Worm (Caenorhabditis elegans) whole organism, L1 larva: ENCODE data around the gene str-88.

Experiments used
- C34B4.2 ChIP-seq: sonication (generic microtip); optimal IDR thresholded peaks from 2 replicates; lab custom pipeline; 2017; ENCODE audit warnings: mild to moderate bottlenecking, missing genetic modification characterization, missing compliant biosample characterization
- F16B12.6 ChIP-seq: fragments of 150-350 bp; optimal IDR thresholded peaks from 2 replicates; lab custom pipeline; 2014; ENCODE audit warnings: missing biosample characterization, missing genetic modification characterization
- Y116A8C.19 ChIP-seq: sonication (generic microtip); optimal IDR thresholded peaks from 2 replicates; lab custom pipeline; 2016; ENCODE audit warnings: missing compliant biosample characterization, missing genetic modification characterization, borderline replicate concordance
- aly-2 ChIP-seq: fragments of 150-350 bp; optimal IDR thresholded peaks from 2 replicates; lab custom pipeline; 2014; ENCODE audit warnings: missing biosample characterization, missing genetic modification characterization
- blmp-1 ChIP-seq: fragments of 150-350 bp; optimal IDR thresholded peaks from 2 replicates; lab custom pipeline; 2014; ENCODE audit warnings: missing biosample characterization, missing genetic modification characterization
- ceh-63 ChIP-seq: fragments of 200-800 bp; sonication (Bioruptor generic); optimal IDR thresholded peaks from 2 replicates; lab custom pipeline; 2018; ENCODE audit warnings: mild to moderate bottlenecking, missing genetic modification characterization, missing compliant biosample characterization
- ceh-8 ChIP-seq: fragments of 200-800 bp; sonication (Bioruptor generic); optimal IDR thresholded peaks from 2 replicates; lab custom pipeline; 2018; ENCODE audit warnings: mild to moderate bottlenecking, missing genetic modification characterization, moderate library complexity, missing compliant biosample characterization
- ceh-82 ChIP-seq, 3 experiments: fragments of 150-350 bp in 1 of 3; sonication (generic microtip) in 2 of 3; optimal IDR thresholded peaks; 2 replicates each; lab custom pipeline; 2014 to 2017; ENCODE audit warnings: missing biosample characterization in 3 of 3, missing genetic modification characterization in 3 of 3
- ceh-88 ChIP-seq: fragments of 200-800 bp; sonication (Bioruptor generic); IDR thresholded peaks from 2 replicates; pipeline ENCODE4 v1.3.6; 2022; ENCODE audit warnings: missing genetic modification characterization, missing compliant biosample characterization
- efl-1 ChIP-seq, 4 experiments: fragments of 150-350 bp; optimal IDR thresholded peaks in 3 of 4; peaks in 1 of 4; 1 replicate in 1 of 4; 2 replicates in 3 of 4; lab custom pipeline; 2014; ENCODE audit warnings: missing biosample characterization in 2 of 4, missing genetic modification characterization in 2 of 4, missing genetic modification reagents in 2 of 4
- egl-13 ChIP-seq: sonication (generic microtip); optimal IDR thresholded peaks from 2 replicates; lab custom pipeline; 2016; ENCODE audit warnings: missing genotype, missing genetic modification reagents, missing genetic modification characterization, missing compliant biosample characterization
- elt-2 ChIP-seq: sonication (generic microtip); optimal IDR thresholded peaks from 2 replicates; lab custom pipeline; 2016; ENCODE audit warnings: missing genetic modification characterization, mild to moderate bottlenecking, inconsistent platforms, missing compliant biosample characterization, missing genetic modification reagents
- ets-5 ChIP-seq: fragments of 200-800 bp; sonication (Bioruptor generic); IDR thresholded peaks from 2 replicates; pipeline ENCODE4 v1.3.6; 2022; ENCODE audit warnings: missing genetic modification characterization, missing compliant biosample characterization
- fkh-4 ChIP-seq: sonication (generic microtip); optimal IDR thresholded peaks from 2 replicates; lab custom pipeline; 2016; ENCODE audit warnings: missing compliant biosample characterization, missing genetic modification characterization, borderline replicate concordance
- grh-1 ChIP-seq: fragments of 200-800 bp; sonication (Bioruptor generic); IDR thresholded peaks from 2 replicates; pipeline ENCODE4 v1.3.6; 2022; ENCODE audit warnings: missing genetic modification reagents, missing genetic modification characterization, missing compliant biosample characterization
- hlh-17 ChIP-seq: fragments of 200-800 bp; sonication (Bioruptor generic); optimal IDR thresholded peaks from 2 replicates; lab custom pipeline; 2018; ENCODE audit warnings: missing genetic modification characterization, mild to moderate bottlenecking, missing compliant biosample characterization, moderate library complexity, borderline replicate concordance
- isw-1 ChIP-seq: fragments of 200-800 bp; sonication (Bioruptor generic); IDR thresholded peaks from 2 replicates; pipeline ENCODE4 v1.3.6; 2022; ENCODE audit warnings: missing genetic modification characterization, missing compliant biosample characterization
- jun-1 ChIP-seq: fragments of 150-350 bp; optimal IDR thresholded peaks from 2 replicates; lab custom pipeline; 2014; ENCODE audit warnings: missing biosample characterization, missing genetic modification reagents, missing genetic modification characterization
- lin-14 ChIP-seq: fragments of 200-800 bp; sonication (Bioruptor generic); optimal IDR thresholded peaks from 2 replicates; lab custom pipeline; 2018; ENCODE audit warnings: mild to moderate bottlenecking, missing genetic modification characterization, moderate library complexity, missing compliant biosample characterization
- lin-15B ChIP-seq: fragments of 150-350 bp; sonication (generic microtip); optimal IDR thresholded peaks from 3 replicates; lab custom pipeline; 2014; ENCODE audit warnings: missing biosample characterization, missing genetic modification characterization
- mef-2 ChIP-seq: fragments of 150-350 bp; optimal IDR thresholded peaks from 2 replicates; lab custom pipeline; 2014; ENCODE audit warnings: missing biosample characterization, missing genetic modification characterization
- nhr-11 ChIP-seq: fragments of 150-350 bp; optimal IDR thresholded peaks from 2 replicates; lab custom pipeline; 2014; ENCODE audit warnings: missing biosample characterization, missing genetic modification characterization
- nhr-12 ChIP-seq: sonication (generic microtip); optimal IDR thresholded peaks from 2 replicates; lab custom pipeline; 2017; ENCODE audit warnings: missing biosample characterization, missing genetic modification characterization
- nhr-19 ChIP-seq: fragments of 200-800 bp; sonication (Bioruptor generic); conservative IDR thresholded peaks from 2 replicates; pipeline ENCODE4 v1.3.6; 2022; ENCODE audit warnings: missing genetic modification characterization, missing compliant biosample characterization
- nhr-28 ChIP-seq: fragments of 150-350 bp; optimal IDR thresholded peaks from 2 replicates; lab custom pipeline; 2014; ENCODE audit warnings: missing biosample characterization, missing genetic modification characterization
- nhr-47 ChIP-seq: sonication (generic microtip); optimal IDR thresholded peaks from 2 replicates; lab custom pipeline; 2016; ENCODE audit warnings: mild to moderate bottlenecking, missing genetic modification characterization, moderate library complexity, missing compliant biosample characterization
- nhr-77 ChIP-seq: fragments of 150-350 bp; optimal IDR thresholded peaks from 2 replicates; lab custom pipeline; 2014; ENCODE audit warnings: missing biosample characterization, missing genetic modification characterization
- nhr-84 ChIP-seq: sonication (generic microtip); optimal IDR thresholded peaks from 2 replicates; lab custom pipeline; 2017; ENCODE audit warnings: missing biosample characterization, missing genetic modification characterization
- pax-3 ChIP-seq: fragments of 200-800 bp; sonication (Bioruptor generic); optimal IDR thresholded peaks from 2 replicates; lab custom pipeline; 2018; ENCODE audit warnings: mild to moderate bottlenecking, missing genetic modification characterization, moderate library complexity, missing compliant biosample characterization
- pqm-1 ChIP-seq: sonication (generic microtip); optimal IDR thresholded peaks from 3 replicates; lab custom pipeline; 2017; ENCODE audit warnings: missing biosample characterization, missing genetic modification characterization
- skn-1 ChIP-seq: fragments of 150-350 bp; optimal IDR thresholded peaks from 2 replicates; lab custom pipeline; 2014; ENCODE audit warnings: missing biosample characterization, missing genetic modification characterization
- sox-4 ChIP-seq: sonication (generic microtip); optimal IDR thresholded peaks from 2 replicates; lab custom pipeline; 2016; ENCODE audit warnings: missing genetic modification characterization, missing compliant biosample characterization
- sptf-1 ChIP-seq: fragments of 150-350 bp; optimal IDR thresholded peaks from 2 replicates; lab custom pipeline; 2014; ENCODE audit warnings: missing biosample characterization, missing genetic modification characterization
- unc-130 ChIP-seq: fragments of 150-350 bp; optimal IDR thresholded peaks from 2 replicates; lab custom pipeline; 2017; ENCODE audit warnings: missing biosample characterization, missing genetic modification characterization, inconsistent platforms
- unc-30 ChIP-seq: sonication (generic microtip); optimal IDR thresholded peaks from 2 replicates; lab custom pipeline; 2017; ENCODE audit warnings: missing biosample characterization, missing genetic modification characterization
- unc-98 ChIP-seq: fragments of 200-800 bp; sonication (Bioruptor generic); IDR thresholded peaks from 2 replicates; pipeline ENCODE4 v1.3.6; 2022; ENCODE audit warnings: missing genetic modification characterization, missing compliant biosample characterization
- vab-15 ChIP-seq: sonication (generic microtip); optimal IDR thresholded peaks from 2 replicates; lab custom pipeline; 2017; ENCODE audit warnings: missing genotype, mild to moderate bottlenecking, missing genetic modification characterization, missing compliant biosample characterization
- xbp-1 ChIP-seq: sonication (generic microtip); optimal IDR thresholded peaks from 2 replicates; lab custom pipeline; 2016; ENCODE audit warnings: missing genetic modification characterization, missing compliant biosample characterization

str-88 gene

ce11 chrV:15415951-15416350, 32.3 kb upstream of the str-88 start, which contains the start of gene srh-265:
TSS of gene srh-265 (plus strand) at chrV:15416251.
- TF ChIP-seq unc-130 (tag; lab: Kevin White, UChicago): no peak
- TF ChIP-seq efl-1 (optimal IDR thresholded peaks at IDR 0.05; lab: Kevin White, UChicago): no peak
- no peak for TF ChIP-seq efl-1 (GFP tag; optimal IDR thresholded peaks at IDR 0.05 in 1 of 2; lab: Kevin White, UChicago)
- no peak for TF ChIP-seq sox-4 (tag; lab: Kevin White, UChicago)
- TF ChIP-seq fkh-4 (tag; lab: Kevin White, UChicago): no peak
- no peak for TF ChIP-seq ets-5 (GFP tag; lab: Robert Waterston, UW)
- TF ChIP-seq ceh-8 (GFP tag; lab: Kevin White, UChicago): no peak
- TF ChIP-seq egl-13: no peak
- TF ChIP-seq F16B12.6 (tag; lab: Kevin White, UChicago): no peak
- TF ChIP-seq nhr-11 (tag; lab: Kevin White, UChicago): no peak
- no peak for TF ChIP-seq hlh-17 (GFP tag; lab: Kevin White, UChicago)
- no peak for TF ChIP-seq ceh-82 (tag; optimal IDR thresholded peaks at IDR 0.05; lab: Kevin White, UChicago)
- no peak for TF ChIP-seq lin-15B (tag; lab: Kevin White, UChicago)

- no peak for TF ChIP-seq vab-15 (tag; lab: Kevin White, UChicago)
Measured at ce11 chrV:15413847-15414246, 30.2 kb upstream of the str-88 start, which contains the start of gene srh-264. TSS of gene srh-264 (plus strand) at chrV:15414147.

ce11 chrV:15412625-15413024, 29.0 kb upstream of the str-88 start, which contains the start of gene srbc-63:
TSS of gene srbc-63 (minus strand) at chrV:15412725.
- TF ChIP-seq pax-3: no peak
- TF ChIP-seq aly-2: no peak
- no peak for TF ChIP-seq elt-2
- no peak for TF ChIP-seq ceh-8 (GFP tag; lab: Kevin White, UChicago)
- no peak for TF ChIP-seq unc-98 (GFP tag; lab: Robert Waterston, UW)
- no peak for TF ChIP-seq grh-1 (GFP tag; lab: Robert Waterston, UW)
- no peak for TF ChIP-seq skn-1 (tag; lab: Kevin White, UChicago)
- TF ChIP-seq hlh-17 (GFP tag; lab: Kevin White, UChicago): no peak
- TF ChIP-seq pqm-1 (tag; lab: Kevin White, UChicago): no peak
- no peak for TF ChIP-seq mef-2
- no peak for TF ChIP-seq nhr-77
- TF ChIP-seq unc-30 (tag; lab: Kevin White, UChicago): no peak
- no peak for TF ChIP-seq ceh-88
- no peak for TF ChIP-seq lin-14 (GFP tag; lab: Kevin White, UChicago)
- TF ChIP-seq nhr-28 (tag; lab: Kevin White, UChicago): no peak
- TF ChIP-seq, all 84 proteins: peak for 0

- TF ChIP-seq ets-5 (GFP tag; lab: Robert Waterston, UW) (no peak), elt-2 (no peak), nhr-12 (tag; lab: Kevin White, UChicago) (no peak), ceh-8 (GFP tag; lab: Kevin White, UChicago) (no peak), xbp-1 (tag; lab: Kevin White, UChicago) (no peak), isw-1 (GFP tag; lab: Robert Waterston, UW) (no peak), nhr-19 (GFP tag; lab: Robert Waterston, UW) (no peak), nhr-84 (no peak), pax-3 (no peak), mef-2 (no peak), ceh-63 (GFP tag; lab: Kevin White, UChicago) (no peak), nhr-47 (no peak), lin-14 (GFP tag; lab: Kevin White, UChicago) (no peak), sptf-1 (no peak), blmp-1 (tag; lab: Kevin White, UChicago) (no peak), C34B4.2 (tag; lab: Kevin White, UChicago) (no peak), jun-1 (tag; lab: Kevin White, UChicago) (no peak), Y116A8C.19 (tag; lab: Kevin White, UChicago) (no peak)
Measured at ce11 chrV:15406928-15407327, 23.3 kb upstream of the str-88 start, which contains the start of gene srh-257. TSS of gene srh-257 (plus strand) at chrV:15407228.
